Fruit fly (Drosophila melanogaster): ENCODE data around the gene CG42570.

CG42570 gene

dm6 chr3L:15700338-15700966 is 17.2 kb upstream of the CG42570 start (continued):
- TF ChIP-seq CG8290 (GFP tag; optimal IDR thresholded peaks at IDR 0.05) (peak; percentile 19), CG8290 (tag; optimal IDR thresholded peaks at IDR 0.05) (peak in 1 of 2 experiments; percentile 41), HLHmδ (GFP tag; optimal IDR thresholded peaks at IDR 0.05) (no peak), unpg (GFP tag; optimal IDR thresholded peaks at IDR 0.05) (peak; percentile 45), chif (GFP tag; optimal IDR thresholded peaks at IDR 0.05) (peak in 1 of 2 experiments; percentile 58), CG6791 (GFP tag; IDR thresholded peaks at IDR 0.05; ENCODE audit: partially characterized antibody) (0 out of 3 replicates have a peak, but pooled peaks have one; percentile 13), CG31441 (GFP tag; IDR thresholded peaks at IDR 0.05) (peak; percentile 49; the same call in 1 of the 2 replicates), E2f1 (GFP tag; IDR thresholded peaks at IDR 0.05) (no peak), ERR (GFP tag; optimal IDR thresholded peaks at IDR 0.05) (no peak), CG2199 (GFP tag; IDR thresholded peaks at IDR 0.05) (0 out of 3 replicates have a peak, but pooled peaks have one; percentile 44), CG8924 (tag; optimal IDR thresholded peaks at IDR 0.05) (peak; percentile 75), az2 (GFP tag; optimal IDR thresholded peaks at IDR 0.05) (peak; percentile 51), CG7839 (tag; optimal IDR thresholded peaks at IDR 0.05) (peak; percentile 57), CG3065 (GFP tag; optimal IDR thresholded peaks at IDR 0.05) (peak; percentile 20), CG4424 (GFP tag; optimal IDR thresholded peaks at IDR 0.05) (peak; percentile 49), unc-4 (GFP tag; IDR thresholded peaks at IDR 0.05; ENCODE audit: partially characterized antibody) (no peak), Lhr (GFP tag; optimal IDR thresholded peaks at IDR 0.05) (peak; percentile 13), CG34224 (GFP tag; IDR thresholded peaks at IDR 0.05; ENCODE audit: partially characterized antibody) (no peak), CG2116 (GFP tag; optimal IDR thresholded peaks at IDR 0.05) (peak; percentile 4), CG3407 (GFP tag; optimal IDR thresholded peaks at IDR 0.05) (peak; percentile 25), CG33557 (GFP tag; optimal IDR thresholded peaks at IDR 0.05) (peak; percentile 83), CG8765 (GFP tag; IDR thresholded peaks at IDR 0.05) (0 out of 2 replicates have a peak, but pooled peaks have one; percentile 16), esg (GFP tag; conservative IDR thresholded peaks at IDR 0.05) (no peak), CG2875 (GFP tag; optimal IDR thresholded peaks at IDR 0.05) (peak; percentile 38), CG18619 (GFP tag; optimal IDR thresholded peaks at IDR 0.05) (peak; percentile 6), sr (GFP tag; IDR thresholded peaks at IDR 0.05) (no peak), hkb (optimal IDR thresholded peaks at IDR 0.05) (no peak), hkb (GFP tag; IDR thresholded peaks at IDR 0.05) (no peak), CG18476 (GFP tag; optimal IDR thresholded peaks at IDR 0.05) (no peak), CG32767 (GFP tag; IDR thresholded peaks at IDR 0.05) (peak; percentile 23; the same call in 1 of the 2 replicates), CG12391 (tag; optimal IDR thresholded peaks at IDR 0.05) (peak; percentile 81), D (optimal IDR thresholded peaks at IDR 0.05) (no peak), D (GFP tag; optimal IDR thresholded peaks at IDR 0.05) (peak; percentile 19), tx (GFP tag; optimal IDR thresholded peaks at IDR 0.05) (no peak), CG9437 (GFP tag; optimal IDR thresholded peaks at IDR 0.05) (peak; percentile 27), CoRest (tag; optimal IDR thresholded peaks at IDR 0.05) (peak; percentile 60), CG2120 (GFP tag; optimal IDR thresholded peaks at IDR 0.05) (no peak), fd102C (GFP tag; optimal IDR thresholded peaks at IDR 0.05) (peak; percentile 77), Ssrp (tag; optimal IDR thresholded peaks at IDR 0.05) (peak; percentile 57), pfk (GFP tag; optimal IDR thresholded peaks at IDR 0.05) (no peak), sens (GFP tag) (peak; percentile 89), CG17328 (GFP tag; IDR thresholded peaks at IDR 0.05) (peak; percentile 25; the same call in 1 of the 2 replicates), ham (GFP tag; IDR thresholded peaks at IDR 0.05) (no peak), CG15696 (tag; optimal IDR thresholded peaks at IDR 0.05) (peak; percentile 93), crp (GFP tag; optimal IDR thresholded peaks at IDR 0.05) (no peak), CG16815 (GFP tag; optimal IDR thresholded peaks at IDR 0.05) (peak; percentile 81), CG30403 (GFP tag; optimal IDR thresholded peaks at IDR 0.05) (peak; percentile 36), CG12219 (GFP tag; optimal IDR thresholded peaks at IDR 0.05) (no peak), jumu (GFP tag; optimal IDR thresholded peaks at IDR 0.05) (no peak), en (GFP tag; optimal IDR thresholded peaks at IDR 0.05) (no peak)
